Fruit fly (Drosophila melanogaster) whole organism, embryonic: Measurements from ENCODE around the gene Bfc.
A peak's percentile ranks its signal among the peaks of the same experiment; 100 is the strongest.

Experiments used
- B-H1 ChIP-seq: fragments of 200-800 bp; sonication (Bioruptor generic); IDR thresholded peaks from 3 replicates; pipeline ENCODE4 v1.3.6; 2022; ENCODE audit warnings: missing biosample characterization, missing genetic modification characterization
- BEAF-32 ChIP-seq: fragments of 200-800 bp; sonication (Bioruptor generic); optimal IDR thresholded peaks from 3 replicates; lab custom pipeline; 2017; ENCODE audit warnings: missing biosample characterization, missing genetic modification characterization, mild to moderate bottlenecking, moderate library complexity, missing genetic modification reagents
- C15 ChIP-seq: fragments of 200-800 bp; sonication (Bioruptor generic); IDR thresholded peaks from 3 replicates; pipeline ENCODE4 v1.3.6; 2022; ENCODE audit warnings: missing biosample characterization, missing genetic modification characterization
- CG10267 ChIP-seq: fragments of 200-800 bp; sonication (Bioruptor generic); optimal IDR thresholded peaks from 2 replicates; lab custom pipeline; 2018; ENCODE audit warnings: missing biosample characterization, mild to moderate bottlenecking, missing genetic modification characterization, moderate library complexity
- CG10366 ChIP-seq: fragments of 200-800 bp; sonication (Bioruptor generic); IDR thresholded peaks from 2 replicates; pipeline ENCODE4 v1.3.6; 2022; ENCODE audit warnings: missing biosample characterization, missing genetic modification characterization
- CG10431 ChIP-seq: fragments of 200-800 bp; sonication (Bioruptor generic); optimal IDR thresholded peaks from 3 replicates; lab custom pipeline; 2018; ENCODE audit warnings: missing biosample characterization, mild to moderate bottlenecking, missing genetic modification characterization
- CG11085 ChIP-seq: fragments of 200-800 bp; sonication (Bioruptor generic); IDR thresholded peaks from 2 replicates; pipeline ENCODE4 v1.3.6; 2022; ENCODE audit warnings: missing biosample characterization, missing genetic modification characterization
- CG12219 ChIP-seq: fragments of 200-800 bp; sonication (Bioruptor generic); optimal IDR thresholded peaks from 3 replicates; lab custom pipeline; 2018; ENCODE audit warnings: missing biosample characterization, mild to moderate bottlenecking, missing genetic modification characterization
- CG13287 ChIP-seq: fragments of 200-800 bp; sonication (Bioruptor generic); IDR thresholded peaks from 2 replicates; pipeline ENCODE4 v1.3.6; 2022; ENCODE audit warnings: missing biosample characterization, missing genetic modification characterization; ENCODE audit not compliant: partially characterized antibody
- CG13424 ChIP-seq: fragments of 200-800 bp; sonication (Bioruptor generic); optimal IDR thresholded peaks from 2 replicates; lab custom pipeline; 2019; ENCODE audit warnings: missing biosample characterization, mild to moderate bottlenecking, missing genetic modification characterization, moderate library complexity
- CG15696 ChIP-seq: fragments of 200-800 bp; sonication (Bioruptor generic); optimal IDR thresholded peaks from 2 replicates; lab custom pipeline; 2019; ENCODE audit warnings: missing biosample characterization, mild to moderate bottlenecking, missing genetic modification characterization, moderate library complexity
- CG1647 ChIP-seq: fragments of 200-800 bp; sonication (Bioruptor generic); optimal IDR thresholded peaks from 3 replicates; lab custom pipeline; 2016; ENCODE audit warnings: missing biosample characterization, missing genetic modification characterization
- CG17912 ChIP-seq: fragments of 200-800 bp; sonication (Bioruptor generic); optimal IDR thresholded peaks from 2 replicates; lab custom pipeline; 2018; ENCODE audit warnings: missing biosample characterization, mild to moderate bottlenecking, missing genetic modification characterization
- CG2116 ChIP-seq: fragments of 200-800 bp; sonication (Bioruptor generic); optimal IDR thresholded peaks from 3 replicates; lab custom pipeline; 2018; ENCODE audit warnings: missing biosample characterization, mild to moderate bottlenecking, missing genetic modification characterization
- CG34224 ChIP-seq: fragments of 200-800 bp; sonication (Bioruptor generic); IDR thresholded peaks from 3 replicates; pipeline ENCODE4 v1.3.6; 2022; ENCODE audit warnings: missing biosample characterization, missing genetic modification characterization; ENCODE audit not compliant: partially characterized antibody
- CG34422 ChIP-seq: fragments of 200-800 bp; sonication (Bioruptor generic); IDR thresholded peaks from 3 replicates; pipeline ENCODE4 v1.3.6; 2022; ENCODE audit warnings: missing biosample characterization, missing genetic modification characterization
- CG3726 ChIP-seq: fragments of 200-800 bp; sonication (Bioruptor generic); IDR thresholded peaks from 3 replicates; pipeline ENCODE4, ENCODE4 v1.3.6; 2022; ENCODE audit warnings: missing biosample characterization, missing genetic modification characterization
- CG3847 ChIP-seq: fragments of 200-800 bp; sonication (Bioruptor generic); IDR thresholded peaks from 2 replicates; pipeline ENCODE4 v1.3.6; 2022; ENCODE audit warnings: missing biosample characterization, missing genetic modification characterization
- CG6683 ChIP-seq: fragments of 200-800 bp; sonication (Bioruptor generic); optimal IDR thresholded peaks from 2 replicates; lab custom pipeline; 2017; ENCODE audit warnings: missing biosample characterization, mild to moderate bottlenecking, missing genetic modification characterization, missing genetic modification reagents
- CG6689 ChIP-seq: fragments of 200-800 bp; sonication (Bioruptor generic); IDR thresholded peaks from 2 replicates; pipeline ENCODE4 v1.3.6; 2022; ENCODE audit warnings: missing biosample characterization, missing genetic modification characterization
- CG6765 ChIP-seq: fragments of 200-800 bp; sonication (Bioruptor generic); optimal IDR thresholded peaks from 3 replicates; lab custom pipeline; 2017; ENCODE audit warnings: missing biosample characterization, mild to moderate bottlenecking, missing genetic modification characterization
- CG7928 ChIP-seq: fragments of 200-800 bp; sonication (Bioruptor generic); optimal IDR thresholded peaks from 2 replicates; lab custom pipeline; 2017; ENCODE audit warnings: missing biosample characterization, mild to moderate bottlenecking, missing genetic modification characterization
- CG9215 ChIP-seq: fragments of 200-800 bp; sonication (Bioruptor generic); IDR thresholded peaks from 2 replicates; pipeline ENCODE4 v1.3.6; 2022; ENCODE audit warnings: missing biosample characterization, missing genetic modification characterization
- CG9932 ChIP-seq: fragments of 200-800 bp; sonication (Bioruptor generic); IDR thresholded peaks from 2 replicates; pipeline ENCODE4 v1.3.6; 2022; ENCODE audit warnings: missing biosample characterization, missing genetic modification characterization
- Elba2 ChIP-seq: fragments of 200-800 bp; sonication (Bioruptor generic); optimal IDR thresholded peaks from 3 replicates; lab custom pipeline; 2016; ENCODE audit warnings: missing biosample characterization, missing genetic modification characterization
- Fer1 ChIP-seq: fragments of 200-800 bp; sonication (Bioruptor generic); optimal IDR thresholded peaks from 2 replicates; lab custom pipeline; 2017; ENCODE audit warnings: missing biosample characterization, mild to moderate bottlenecking, missing genetic modification characterization
- Gsc ChIP-seq: fragments of 200-800 bp; sonication (Bioruptor generic); IDR thresholded peaks from 2 replicates; pipeline ENCODE4 v1.3.6; 2022; ENCODE audit warnings: missing biosample characterization, missing genetic modification characterization
- HHEX ChIP-seq: fragments of 200-800 bp; sonication (Bioruptor generic); optimal IDR thresholded peaks from 3 replicates; lab custom pipeline; 2017; ENCODE audit warnings: missing biosample characterization, mild to moderate bottlenecking, missing genetic modification characterization, missing genetic modification reagents
- Kr ChIP-seq: fragments of 200-800 bp; sonication (Bioruptor generic); optimal IDR thresholded peaks from 2 replicates; lab custom pipeline; 2017; ENCODE audit warnings: missing biosample characterization, mild to moderate bottlenecking, missing genetic modification characterization
- Med ChIP-seq: fragments of 200-800 bp; sonication (Bioruptor generic); peaks from one replicate; lab custom pipeline; 2016; ENCODE audit warnings: missing biosample characterization, missing genetic modification characterization, mild to moderate bottlenecking, inconsistent platforms, moderate library complexity
- Meics ChIP-seq: fragments of 200-800 bp; sonication (Bioruptor generic); optimal IDR thresholded peaks from 2 replicates; lab custom pipeline; 2017; ENCODE audit warnings: missing biosample characterization, mild to moderate bottlenecking, missing genetic modification characterization
- Pdp1 ChIP-seq, 2 experiments: fragments of 200-800 bp; sonication (Bioruptor generic); optimal IDR thresholded peaks; 3 replicates each; lab custom pipeline; 2016; ENCODE audit warnings: missing biosample characterization in 2 of 2, missing genetic modification characterization in 2 of 2, mild to moderate bottlenecking in 1 of 2, moderate library complexity in 1 of 2
- Sry-β ChIP-seq: fragments of 200-800 bp; sonication (Bioruptor generic); optimal IDR thresholded peaks from 2 replicates; lab custom pipeline; 2018; ENCODE audit warnings: missing biosample characterization, mild to moderate bottlenecking, missing genetic modification characterization, moderate library complexity
- Taf1 ChIP-seq: fragments of 200-800 bp; sonication (Bioruptor generic); IDR thresholded peaks from 2 replicates; pipeline ENCODE4 v1.3.6; 2022; ENCODE audit warnings: missing biosample characterization, missing genetic modification characterization
- Trl ChIP-seq, 3 experiments: fragments of >200 bp in 2 of 3; fragments of 200-800 bp in 1 of 3; sonication (Bioruptor generic) in 1 of 3; optimal IDR thresholded peaks; 2 replicates in 1 of 3; 3 replicates in 2 of 3; lab custom pipeline; 2016 to 2017; ENCODE audit warnings: missing biosample characterization in 1 of 3, missing genetic modification characterization in 1 of 3
- Xrp1 ChIP-seq: fragments of 200-800 bp; sonication (Bioruptor generic); IDR thresholded peaks from 2 replicates; pipeline ENCODE4 v1.3.6; 2022; ENCODE audit warnings: missing biosample characterization, missing genetic modification characterization
- YL-1 ChIP-seq: fragments of 200-800 bp; sonication (Bioruptor generic); optimal IDR thresholded peaks from 3 replicates; lab custom pipeline; 2017; ENCODE audit warnings: missing biosample characterization, mild to moderate bottlenecking, missing genetic modification characterization
- bbx ChIP-seq: fragments of 200-800 bp; sonication (Bioruptor generic); IDR thresholded peaks from 2 replicates; pipeline ENCODE4 v1.3.6; 2022; ENCODE audit warnings: missing biosample characterization, missing genetic modification characterization; ENCODE audit not compliant: partially characterized antibody
- br ChIP-seq: fragments of >200 bp; optimal IDR thresholded peaks from 2 replicates; lab custom pipeline; 2017
- esg ChIP-seq: fragments of 200-800 bp; sonication (Bioruptor generic); conservative IDR thresholded peaks from 2 replicates; pipeline ENCODE4 v1.3.6; 2022; ENCODE audit warnings: missing biosample characterization, missing genetic modification characterization
- fd102C ChIP-seq: fragments of 200-800 bp; sonication (Bioruptor generic); optimal IDR thresholded peaks from 2 replicates; lab custom pipeline; 2018; ENCODE audit warnings: missing biosample characterization, mild to moderate bottlenecking, missing genetic modification characterization, moderate library complexity
- gsb-n ChIP-seq: fragments of 200-800 bp; sonication (Bioruptor generic); optimal IDR thresholded peaks from 3 replicates; lab custom pipeline; 2018; ENCODE audit warnings: missing biosample characterization, mild to moderate bottlenecking, missing genetic modification characterization
- klu ChIP-seq: fragments of 200-800 bp; sonication (Bioruptor generic); IDR thresholded peaks from 2 replicates; pipeline ENCODE4 v1.3.6; 2022; ENCODE audit warnings: missing biosample characterization, missing genetic modification characterization
- lbe ChIP-seq: fragments of 200-800 bp; sonication (Bioruptor generic); optimal IDR thresholded peaks from 2 replicates; lab custom pipeline; 2016; ENCODE audit warnings: missing biosample characterization, mild to moderate bottlenecking, missing genetic modification characterization
- nerfin-1 ChIP-seq: fragments of 200-800 bp; sonication (Bioruptor generic); optimal IDR thresholded peaks from 3 replicates; lab custom pipeline; 2019; ENCODE audit warnings: missing biosample characterization, mild to moderate bottlenecking, missing genetic modification characterization, moderate library complexity
- odd ChIP-seq: fragments of 200-800 bp; sonication (Bioruptor generic); optimal IDR thresholded peaks from 2 replicates; lab custom pipeline; 2017; ENCODE audit warnings: missing biosample characterization, mild to moderate bottlenecking, missing genetic modification characterization
- pros ChIP-seq: fragments of 200-800 bp; sonication (Bioruptor generic); optimal IDR thresholded peaks from 3 replicates; lab custom pipeline; 2019; ENCODE audit warnings: missing biosample characterization, mild to moderate bottlenecking, missing genetic modification characterization, moderate library complexity
- ranshi ChIP-seq: fragments of 200-800 bp; sonication (Bioruptor generic); IDR thresholded peaks from 2 replicates; pipeline ENCODE4 v1.3.6; 2022; ENCODE audit warnings: missing biosample characterization, missing genetic modification characterization
- run ChIP-seq: fragments of 200-800 bp; sonication (Bioruptor generic); optimal IDR thresholded peaks from 3 replicates; lab custom pipeline; 2018; ENCODE audit warnings: missing biosample characterization, mild to moderate bottlenecking, missing genetic modification characterization
- tin ChIP-seq: fragments of 200-800 bp; sonication (Bioruptor generic); optimal IDR thresholded peaks from 3 replicates; lab custom pipeline; 2016; ENCODE audit warnings: missing biosample characterization, missing genetic modification characterization
- trem ChIP-seq: fragments of 200-800 bp; optimal IDR thresholded peaks from 3 replicates; lab custom pipeline; 2019; ENCODE audit warnings: missing biosample characterization, mild to moderate bottlenecking, missing genetic modification characterization, moderate library complexity

The Bfc gene

dm6 chr3L:1208206-1208605 lies 42.3 kb upstream of the Bfc start (continued):
- TF ChIP-seq CG3847 (GFP tag; lab: Robert Waterston, UW) (no peak), CG9932 (GFP tag; lab: Robert Waterston, UW) (no peak), Gsc (GFP tag; lab: Robert Waterston, UW) (no peak), Taf1 (GFP tag; lab: Robert Waterston, UW) (no peak), Kr (GFP tag; lab: Kevin White, UChicago) (no peak), CG13287 (peak; percentile 32; the same call in 1 of the 2 replicates), Meics (no peak), CG12219 (GFP tag; lab: Kevin White, UChicago) (no peak), Xrp1 (GFP tag; lab: Robert Waterston, UW) (no peak), Sry-β (GFP tag; lab: Kevin White, UChicago) (no peak), CG34422 (GFP tag; lab: Robert Waterston, UW) (0 out of 3 replicates have a peak, but pooled peaks have one; percentile 45), run (no peak), Trl (optimal IDR thresholded peaks at IDR 0.05; lab: Kevin White, UChicago) (peak; percentile 57 to 59), Trl (GFP tag; optimal IDR thresholded peaks at IDR 0.05; lab: Kevin White, UChicago) (no peak), CG6683 (GFP tag; lab: Kevin White, UChicago) (no peak), CG34224 (GFP tag; lab: Robert Waterston, UW) (no peak), esg (GFP tag; lab: Robert Waterston, UW) (no peak), ranshi (GFP tag; lab: Robert Waterston, UW) (no peak), CG10267 (tag; lab: Kevin White, UChicago) (no peak), CG3726 (no peak), CG9215 (GFP tag; lab: Robert Waterston, UW) (no peak), YL-1 (GFP tag; lab: Kevin White, UChicago) (no peak), CG11085 (GFP tag; lab: Robert Waterston, UW) (no peak), CG10431 (GFP tag; lab: Kevin White, UChicago) (no peak), klu (GFP tag; lab: Robert Waterston, UW) (no peak), CG13424 (no peak), bbx (0 out of 2 replicates have a peak, but pooled peaks have one; percentile 25), CG17912 (GFP tag; lab: Kevin White, UChicago) (no peak), CG7928 (GFP tag; lab: Kevin White, UChicago) (no peak), fd102C (no peak), CG6765 (no peak), Fer1 (no peak), HHEX (GFP tag; lab: Kevin White, UChicago) (no peak), gsb-n (tag; lab: Kevin White, UChicago) (no peak), tin (GFP tag; lab: Kevin White, UChicago) (no peak), Pdp1 (GFP tag; optimal IDR thresholded peaks at IDR 0.05; lab: Kevin White, UChicago) (no peak), CG10366 (GFP tag; lab: Robert Waterston, UW) (no peak), odd (no peak), CG6689 (GFP tag; lab: Robert Waterston, UW) (no peak), nerfin-1 (tag; lab: Kevin White, UChicago) (no peak), C15 (no peak), BEAF-32 (no peak), trem (no peak), Med (GFP tag; lab: Kevin White, UChicago) (peak; percentile 51), B-H1 (GFP tag; lab: Robert Waterston, UW) (no peak), pros (GFP tag; lab: Kevin White, UChicago) (peak; percentile 28), lbe (GFP tag; lab: Kevin White, UChicago) (no peak), CG2116 (GFP tag; lab: Kevin White, UChicago) (no peak), CG1647 (GFP tag; lab: Kevin White, UChicago) (no peak), CG15696 (no peak), br (lab: Kevin White, UChicago) (no peak), Elba2 (GFP tag; lab: Kevin White, UChicago) (no peak)
